Fruit fly (Drosophila melanogaster) whole organism, embryonic: ENCODE measurements around the gene caup.
A peak's percentile ranks its signal among the peaks of the same experiment; 100 is the strongest.

Source experiments
- Asciz ChIP-seq: fragments of 200-800 bp; sonication (Bioruptor generic); optimal IDR thresholded peaks from 2 replicates; lab custom pipeline; 2017; ENCODE audit warnings: missing biosample characterization, mild to moderate bottlenecking, missing genetic modification characterization, missing genetic modification reagents
- CG1024 ChIP-seq: fragments of 200-800 bp; sonication (Bioruptor generic); IDR thresholded peaks from 2 replicates; pipeline ENCODE4 v1.3.6; 2022; ENCODE audit warnings: missing biosample characterization, missing genetic modification characterization
- CG10366 ChIP-seq: fragments of 200-800 bp; sonication (Bioruptor generic); IDR thresholded peaks from 2 replicates; pipeline ENCODE4 v1.3.6; 2022; ENCODE audit warnings: missing biosample characterization, missing genetic modification characterization
- CG12155 ChIP-seq: fragments of 200-800 bp; sonication (Bioruptor generic); optimal IDR thresholded peaks from 3 replicates; lab custom pipeline; 2016; ENCODE audit warnings: missing biosample characterization, missing genetic modification characterization
- CG14710 ChIP-seq: fragments of 200-800 bp; sonication (Bioruptor generic); optimal IDR thresholded peaks from 3 replicates; lab custom pipeline; 2019; ENCODE audit warnings: missing biosample characterization, mild to moderate bottlenecking, missing genetic modification characterization, moderate library complexity
- CG14860 ChIP-seq: fragments of 200-800 bp; sonication (Bioruptor generic); IDR thresholded peaks from 3 replicates; pipeline ENCODE4 v1.3.6; 2022; ENCODE audit warnings: missing biosample characterization, missing genetic modification characterization; ENCODE audit not compliant: partially characterized antibody
- CG14965 ChIP-seq: fragments of 200-800 bp; sonication (Bioruptor generic); optimal IDR thresholded peaks from 2 replicates; lab custom pipeline; 2016; ENCODE audit warnings: missing biosample characterization, missing genetic modification characterization, borderline replicate concordance
- CG1647 ChIP-seq: fragments of 200-800 bp; sonication (Bioruptor generic); optimal IDR thresholded peaks from 3 replicates; lab custom pipeline; 2016; ENCODE audit warnings: missing biosample characterization, missing genetic modification characterization
- CG16815 ChIP-seq: fragments of 200-800 bp; sonication (Bioruptor generic); optimal IDR thresholded peaks from 3 replicates; lab custom pipeline; 2017; ENCODE audit warnings: missing biosample characterization, mild to moderate bottlenecking, missing genetic modification characterization
- CG17912 ChIP-seq: fragments of 200-800 bp; sonication (Bioruptor generic); optimal IDR thresholded peaks from 2 replicates; lab custom pipeline; 2018; ENCODE audit warnings: missing biosample characterization, mild to moderate bottlenecking, missing genetic modification characterization
- CG3726 ChIP-seq: fragments of 200-800 bp; sonication (Bioruptor generic); IDR thresholded peaks from 3 replicates; pipeline ENCODE4, ENCODE4 v1.3.6; 2022; ENCODE audit warnings: missing biosample characterization, missing genetic modification characterization
- CG4360 ChIP-seq: fragments of 200-800 bp; sonication (Bioruptor generic); IDR thresholded peaks from 2 replicates; pipeline ENCODE4 v1.3.6; 2022; ENCODE audit warnings: missing biosample characterization, missing genetic modification characterization
- CG8281 ChIP-seq: fragments of 200-800 bp; sonication (Bioruptor generic); optimal IDR thresholded peaks from 2 replicates; lab custom pipeline; 2018; ENCODE audit warnings: missing biosample characterization, mild to moderate bottlenecking, missing genetic modification characterization, moderate library complexity
- CG9817 ChIP-seq: fragments of 200-800 bp; sonication (Bioruptor generic); optimal IDR thresholded peaks from 2 replicates; lab custom pipeline; 2018; ENCODE audit warnings: missing biosample characterization, mild to moderate bottlenecking, missing genetic modification characterization, moderate library complexity
- D19B ChIP-seq: fragments of 200-800 bp; sonication (Bioruptor generic); optimal IDR thresholded peaks from 2 replicates; lab custom pipeline; 2017; ENCODE audit warnings: missing biosample characterization, mild to moderate bottlenecking, missing genetic modification characterization
- HLH3B ChIP-seq: fragments of 200-800 bp; sonication (Bioruptor generic); IDR thresholded peaks from 2 replicates; pipeline ENCODE4 v1.3.6; 2022; ENCODE audit warnings: missing biosample characterization, missing genetic modification characterization
- Hand ChIP-seq: fragments of 200-800 bp; sonication (Bioruptor generic); optimal IDR thresholded peaks from 2 replicates; lab custom pipeline; 2017; ENCODE audit warnings: mild to moderate bottlenecking, missing biosample characterization, missing genetic modification reagents, missing genetic modification characterization
- HmgZ ChIP-seq: fragments of 200-800 bp; sonication (Bioruptor generic); optimal IDR thresholded peaks from 2 replicates; lab custom pipeline; 2018; ENCODE audit warnings: missing biosample characterization, mild to moderate bottlenecking, missing genetic modification characterization
- Hr3 ChIP-seq: fragments of 200-800 bp; sonication (Bioruptor generic); optimal IDR thresholded peaks from 3 replicates; lab custom pipeline; 2016; ENCODE audit warnings: missing biosample characterization, missing genetic modification characterization
- Lim3 ChIP-seq: fragments of 200-800 bp; sonication (Bioruptor generic); IDR thresholded peaks from 2 replicates; pipeline ENCODE4 v1.3.6; 2022; ENCODE audit warnings: missing biosample characterization, missing genetic modification characterization
- Neu2 ChIP-seq: fragments of 200-800 bp; sonication (Bioruptor generic); optimal IDR thresholded peaks from 3 replicates; lab custom pipeline; 2016; ENCODE audit warnings: missing biosample characterization, missing genetic modification characterization, borderline replicate concordance
- Nf-YA ChIP-seq: fragments of 200-800 bp; sonication (Bioruptor generic); IDR thresholded peaks from 2 replicates; pipeline ENCODE4 v1.3.6; 2022; ENCODE audit warnings: missing biosample characterization, missing genetic modification characterization
- Nf-YB ChIP-seq: fragments of 200-800 bp; sonication (Bioruptor generic); optimal IDR thresholded peaks from 3 replicates; lab custom pipeline; 2019; ENCODE audit warnings: missing biosample characterization, mild to moderate bottlenecking, missing genetic modification characterization, moderate library complexity
- Sox100B ChIP-seq: fragments of 200-800 bp; sonication (Bioruptor generic); optimal IDR thresholded peaks from 3 replicates; lab custom pipeline; 2018; ENCODE audit warnings: missing biosample characterization, mild to moderate bottlenecking, missing genetic modification characterization
- amos ChIP-seq: fragments of 200-800 bp; sonication (Bioruptor generic); IDR thresholded peaks from 2 replicates; pipeline ENCODE4 v1.3.6; 2022; ENCODE audit warnings: missing biosample characterization, missing genetic modification characterization; ENCODE audit not compliant: partially characterized antibody
- aop ChIP-seq: fragments of 200-800 bp; sonication (Bioruptor generic); IDR thresholded peaks from 2 replicates; pipeline ENCODE4 v1.3.6; 2022; ENCODE audit warnings: missing biosample characterization, missing genetic modification characterization
- bab2 ChIP-seq: fragments of 200-800 bp; sonication (Bioruptor generic); optimal IDR thresholded peaks from 2 replicates; lab custom pipeline; 2016; ENCODE audit warnings: missing biosample characterization, missing genetic modification characterization
- croc ChIP-seq: fragments of 200-800 bp; sonication (Bioruptor generic); conservative IDR thresholded peaks from 3 replicates; pipeline ENCODE4 v1.3.6; 2022; ENCODE audit warnings: missing biosample characterization, missing genetic modification characterization
- cwo ChIP-seq: fragments of 200-800 bp; sonication (Bioruptor generic); optimal IDR thresholded peaks from 3 replicates; lab custom pipeline; 2017; ENCODE audit warnings: missing biosample characterization, missing genetic modification characterization, mild to moderate bottlenecking, moderate library complexity, missing genetic modification reagents
- disco-r ChIP-seq: fragments of 200-800 bp; sonication (Bioruptor generic); optimal IDR thresholded peaks from 2 replicates; lab custom pipeline; 2016; ENCODE audit warnings: missing biosample characterization, missing genetic modification characterization
- dysf ChIP-seq: fragments of 200-800 bp; sonication (Bioruptor generic); IDR thresholded peaks from 3 replicates; pipeline ENCODE4 v1.3.6; 2022; ENCODE audit warnings: missing biosample characterization, missing genetic modification characterization
- esg ChIP-seq: fragments of 200-800 bp; sonication (Bioruptor generic); conservative IDR thresholded peaks from 2 replicates; pipeline ENCODE4 v1.3.6; 2022; ENCODE audit warnings: missing biosample characterization, missing genetic modification characterization
- fd102C ChIP-seq: fragments of 200-800 bp; sonication (Bioruptor generic); optimal IDR thresholded peaks from 2 replicates; lab custom pipeline; 2018; ENCODE audit warnings: missing biosample characterization, mild to moderate bottlenecking, missing genetic modification characterization, moderate library complexity
- ftz-f1 ChIP-seq: fragments of 200-800 bp; sonication (Bioruptor generic); optimal IDR thresholded peaks from 2 replicates; lab custom pipeline; 2016; ENCODE audit warnings: missing biosample characterization, missing genetic modification characterization
- gro ChIP-seq: fragments of 200-800 bp; sonication (Bioruptor generic); optimal IDR thresholded peaks from 2 replicates; lab custom pipeline; 2016; ENCODE audit warnings: missing biosample characterization, missing genetic modification characterization
- gt ChIP-seq: fragments of 200-800 bp; sonication (Bioruptor generic); IDR thresholded peaks from 2 replicates; pipeline ENCODE4 v1.3.6; 2022; ENCODE audit warnings: missing biosample characterization, missing genetic modification characterization
- hkb ChIP-seq, 2 experiments: fragments of 200-800 bp in 1 of 2; fragments of >200 bp in 1 of 2; sonication (Bioruptor generic) in 1 of 2; IDR thresholded peaks in 1 of 2; optimal IDR thresholded peaks in 1 of 2; 2 replicates each; pipeline versions ENCODE4 v1.3.6 to Lab custom; 2017 to 2022; ENCODE audit warnings: missing biosample characterization in 1 of 2, missing genetic modification characterization in 1 of 2
- ind ChIP-seq: fragments of 200-800 bp; sonication (Bioruptor generic); optimal IDR thresholded peaks from 3 replicates; lab custom pipeline; 2016; ENCODE audit warnings: missing biosample characterization, missing genetic modification characterization
- mirr ChIP-seq: fragments of 200-800 bp; sonication (Bioruptor generic); optimal IDR thresholded peaks from 3 replicates; lab custom pipeline; 2018; ENCODE audit warnings: missing biosample characterization, mild to moderate bottlenecking, missing genetic modification characterization
- nerfin-2 ChIP-seq: fragments of 200-800 bp; sonication (Bioruptor generic); IDR thresholded peaks from 2 replicates; pipeline ENCODE4 v1.3.6; 2022; ENCODE audit warnings: missing biosample characterization, missing genetic modification characterization; ENCODE audit not compliant: partially characterized antibody
- nom ChIP-seq: fragments of 200-800 bp; sonication (Bioruptor generic); optimal IDR thresholded peaks from 2 replicates; lab custom pipeline; 2017; ENCODE audit warnings: missing biosample characterization, missing genetic modification characterization, mild to moderate bottlenecking, moderate library complexity, missing genetic modification reagents
- onecut ChIP-seq: fragments of 200-800 bp; sonication (Bioruptor generic); IDR thresholded peaks from 2 replicates; pipeline ENCODE4 v1.3.6; 2022; ENCODE audit warnings: missing biosample characterization, missing genetic modification characterization
- pita ChIP-seq: fragments of 200-800 bp; sonication (Bioruptor generic); optimal IDR thresholded peaks from 2 replicates; lab custom pipeline; 2017; ENCODE audit warnings: missing biosample characterization, mild to moderate bottlenecking, missing genetic modification characterization
- psq ChIP-seq: fragments of 200-800 bp; sonication (Bioruptor generic); optimal IDR thresholded peaks from 2 replicates; lab custom pipeline; 2017; ENCODE audit warnings: missing biosample characterization, missing genetic modification characterization
- sd ChIP-seq: fragments of 200-800 bp; sonication (Bioruptor generic); optimal IDR thresholded peaks from 3 replicates; lab custom pipeline; 2018; ENCODE audit warnings: missing biosample characterization, mild to moderate bottlenecking, missing genetic modification characterization, moderate library complexity
- slbo ChIP-seq: fragments of 200-800 bp; sonication (Bioruptor generic); IDR thresholded peaks from 2 replicates; pipeline ENCODE4 v1.3.6; 2022; ENCODE audit warnings: missing biosample characterization, missing genetic modification characterization
- sug ChIP-seq: fragments of 200-800 bp; optimal IDR thresholded peaks from 2 replicates; lab custom pipeline; 2019; ENCODE audit warnings: missing biosample characterization, mild to moderate bottlenecking, missing genetic modification characterization, moderate library complexity
- trh ChIP-seq: fragments of 200-800 bp; sonication (Bioruptor generic); optimal IDR thresholded peaks from 2 replicates; lab custom pipeline; 2016; ENCODE audit warnings: missing biosample characterization, missing genetic modification characterization
- ttk ChIP-seq: fragments of 200-800 bp; sonication (Bioruptor generic); IDR thresholded peaks from 2 replicates; pipeline ENCODE4 v2.1.2; 2022; ENCODE audit warnings: missing biosample characterization, missing genetic modification characterization
- unpg ChIP-seq: fragments of 200-800 bp; sonication (Bioruptor generic); optimal IDR thresholded peaks from 3 replicates; lab custom pipeline; 2018; ENCODE audit warnings: missing biosample characterization, mild to moderate bottlenecking, missing genetic modification characterization, moderate library complexity

caup gene

DNA sequence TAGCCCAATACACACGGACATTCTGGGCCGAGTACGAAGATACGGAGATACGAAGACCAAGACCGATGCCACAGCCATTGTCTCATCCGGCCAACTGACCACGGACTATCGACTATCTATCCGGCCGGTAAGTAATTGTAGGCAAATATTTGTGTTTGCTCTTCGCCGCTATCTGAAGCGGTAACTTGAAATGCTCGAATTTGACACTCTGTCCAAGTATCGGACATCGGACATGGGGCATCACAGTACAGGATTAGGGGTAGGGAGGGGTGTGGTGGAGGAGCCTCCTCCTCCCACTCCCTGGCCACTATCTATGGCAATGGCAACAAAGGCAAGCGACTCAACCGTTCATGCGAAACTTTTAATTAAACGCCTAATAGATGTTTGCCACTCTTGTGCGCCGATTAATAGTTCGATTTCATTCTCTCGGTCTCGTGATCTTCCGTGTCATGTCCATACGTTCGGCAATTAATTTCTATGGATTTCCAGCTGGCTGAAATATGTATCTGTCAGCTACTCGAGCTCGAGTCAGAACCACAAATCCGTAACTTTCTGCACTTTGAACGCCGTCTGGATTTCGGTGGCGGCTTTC is 46.7 kb downstream of the caup start (continued):
- TF ChIP-seq sd (tag; lab: Kevin White, UChicago) (no peak), D19B (no peak), CG12155 (GFP tag; lab: Kevin White, UChicago) (no peak), CG16815 (GFP tag; lab: Kevin White, UChicago) (no peak), Neu2 (GFP tag; lab: Kevin White, UChicago) (no peak), nom (no peak), Nf-YA (GFP tag; lab: Robert Waterston, UW) (no peak), CG14965 (GFP tag; lab: Kevin White, UChicago) (no peak), CG14860 (0 out of 3 replicates have a peak, but pooled peaks have one; percentile 16), sug (tag; lab: Kevin White, UChicago) (no peak), trh (GFP tag; lab: Kevin White, UChicago) (no peak), nerfin-2 (no peak), amos (GFP tag; lab: Robert Waterston, UW) (no peak), CG10366 (GFP tag; lab: Robert Waterston, UW) (no peak), HmgZ (no peak), bab2 (GFP tag; lab: Kevin White, UChicago) (no peak), CG1024 (no peak), HLH3B (GFP tag; lab: Robert Waterston, UW) (no peak), CG8281 (tag; lab: Kevin White, UChicago) (no peak), Hr3 (GFP tag; lab: Kevin White, UChicago) (no peak), pita (GFP tag; lab: Kevin White, UChicago) (no peak), Lim3 (GFP tag; lab: Robert Waterston, UW) (peak; percentile 27; the same call in 1 of the 2 replicates), Hand (GFP tag; lab: Kevin White, UChicago) (no peak), gt (GFP tag; lab: Robert Waterston, UW) (no peak), Sox100B (GFP tag; lab: Kevin White, UChicago) (no peak), ftz-f1 (GFP tag; lab: Kevin White, UChicago) (no peak), ttk (GFP tag; lab: Robert Waterston, UW) (no peak), Nf-YB (GFP tag; lab: Kevin White, UChicago) (no peak), unpg (GFP tag; lab: Kevin White, UChicago) (no peak), croc (GFP tag; lab: Robert Waterston, UW) (no peak), onecut (GFP tag; lab: Robert Waterston, UW) (no peak), CG3726 (GFP tag; lab: Robert Waterston, UW) (no peak), slbo (no peak), mirr (GFP tag; lab: Kevin White, UChicago) (peak; percentile 100), aop (no peak), fd102C (peak; percentile 40), ind (GFP tag; lab: Kevin White, UChicago) (no peak), gro (GFP tag; lab: Kevin White, UChicago) (no peak), esg (GFP tag; lab: Robert Waterston, UW) (no peak), hkb (optimal IDR thresholded peaks at IDR 0.05; lab: Kevin White, UChicago) (no peak), hkb (GFP tag; IDR thresholded peaks at IDR 0.05; lab: Robert Waterston, UW) (no peak), Asciz (GFP tag; lab: Kevin White, UChicago) (no peak), CG1647 (no peak), psq (GFP tag; lab: Kevin White, UChicago) (no peak), CG17912 (GFP tag; lab: Kevin White, UChicago) (no peak), CG14710 (tag; lab: Kevin White, UChicago) (no peak), CG9817 (tag; lab: Kevin White, UChicago) (no peak), cwo (GFP tag; lab: Kevin White, UChicago) (peak; percentile 21), disco-r (GFP tag; lab: Kevin White, UChicago) (no peak), CG4360 (GFP tag; lab: Robert Waterston, UW) (no peak), dysf (GFP tag; lab: Robert Waterston, UW) (no peak)
